Worm (Caenorhabditis elegans) whole organism, mixed stage, embryonic: ENCODE results near the gene col-44.
A peak's percentile ranks its signal among the peaks of the same experiment; 100 is the strongest.

Source experiments
- ceh-43 ChIP-seq: fragments of 200-800 bp; sonication (Bioruptor generic); optimal IDR thresholded peaks from 2 replicates; lab custom pipeline; 2018; ENCODE audit warnings: mild to moderate bottlenecking, missing genetic modification characterization, moderate library complexity, missing compliant biosample characterization
- ces-1 ChIP-seq: fragments of 150-350 bp; optimal IDR thresholded peaks from 2 replicates; lab custom pipeline; 2014; ENCODE audit warnings: missing biosample characterization, missing genetic modification reagents, missing genetic modification characterization
- lsy-2 ChIP-seq: fragments of 150-350 bp; optimal IDR thresholded peaks from 2 replicates; lab custom pipeline; 2014; ENCODE audit warnings: missing biosample characterization, missing genetic modification characterization
- nhr-237 ChIP-seq: fragments of 150-350 bp; optimal IDR thresholded peaks from 2 replicates; lab custom pipeline; 2014; ENCODE audit warnings: missing biosample characterization, missing genetic modification characterization
- nhr-28 ChIP-seq: fragments of 150-350 bp; optimal IDR thresholded peaks from 2 replicates; lab custom pipeline; 2014; ENCODE audit warnings: missing biosample characterization, missing genetic modification characterization
- nhr-76 ChIP-seq: sonication (generic microtip); optimal IDR thresholded peaks from 2 replicates; lab custom pipeline; 2017; ENCODE audit warnings: missing biosample characterization, missing genetic modification characterization
- unc-62 ChIP-seq: fragments of 150-350 bp; optimal IDR thresholded peaks from 2 replicates; lab custom pipeline; 2014; ENCODE audit warnings: missing biosample characterization, missing genetic modification reagents, missing genetic modification characterization
- ztf-11 ChIP-seq: fragments of 150-350 bp; optimal IDR thresholded peaks from 2 replicates; lab custom pipeline; 2014; ENCODE audit warnings: missing biosample characterization, missing genetic modification characterization

ce11 chrX:13544544-13545021 is 46.7 kb upstream of the col-44 start:
- no peak for TF ChIP-seq nhr-237 (tag; lab: Kevin White, UChicago)
- TF ChIP-seq unc-62 (GFP tag; lab: Kevin White, UChicago), result no peak
- TF ChIP-seq ces-1 (GFP tag; lab: Kevin White, UChicago), result peak; percentile 25
- TF ChIP-seq nhr-76 (tag; lab: Kevin White, UChicago), result no peak
- no peak for TF ChIP-seq ztf-11
- TF ChIP-seq nhr-28 (tag; lab: Kevin White, UChicago), result no peak
- no peak for TF ChIP-seq lsy-2 (tag; lab: Kevin White, UChicago)
- no peak for TF ChIP-seq ceh-43 (GFP tag; lab: Kevin White, UChicago)
